ENCODE assay signal across 6 fruit fly cellular contexts in the genomic region with DNA sequence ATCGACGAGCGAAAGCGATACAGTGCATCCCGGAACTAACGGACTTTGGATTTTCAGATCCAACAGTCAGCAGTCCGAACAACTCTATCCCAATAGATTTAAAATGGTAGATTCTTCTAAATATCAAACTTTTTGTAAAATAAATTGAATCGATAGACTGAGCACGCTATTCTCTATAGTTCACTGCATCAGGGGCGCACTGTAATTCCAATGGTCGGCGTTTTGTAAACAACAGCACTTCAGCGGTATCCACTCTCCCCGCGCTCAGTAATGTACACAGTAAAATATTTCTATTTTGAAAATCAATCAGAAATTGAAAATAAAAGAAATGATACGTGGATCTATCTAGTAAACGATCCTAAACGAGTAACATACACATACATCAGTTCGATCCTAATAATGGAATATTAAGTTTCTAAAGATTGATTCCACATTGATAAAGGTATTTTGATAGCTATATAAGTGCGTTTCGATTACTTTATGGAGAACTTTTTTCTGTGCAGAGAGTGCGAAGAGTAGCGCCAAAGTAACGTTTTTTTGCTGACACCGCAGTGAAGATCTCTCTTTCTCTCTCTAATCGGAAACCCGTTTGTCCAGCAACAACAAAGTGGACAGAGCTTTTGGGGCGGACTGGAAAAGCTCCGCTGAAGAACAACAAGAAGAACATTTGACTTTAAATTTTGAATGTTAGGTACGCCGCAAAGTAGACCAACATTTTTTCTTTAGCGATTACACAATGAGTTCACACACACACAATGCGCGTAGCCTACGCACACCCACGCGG.
A peak's percentile ranks its signal among the peaks of the same experiment; 100 is the strongest.
TF ChIP-seq lines count a peak whose summit lies in the region.

No protein-coding gene starts in this region.

- peak; percentile 39 for TF ChIP-seq CTCF in whole organism, embryonic (GFP tag; optimal IDR thresholded peaks at IDR 0.05; lab: Kevin White, UChicago)

TF ChIP-seq in whole organism, 6 proteins besides CTCF, POLR2A, EP300 and RAD21:
- TF ChIP-seq CG8478 (optimal IDR thresholded peaks at IDR 0.05; lab: Kevin White, UChicago) (peak; percentile 15), psq (optimal IDR thresholded peaks at IDR 0.05; lab: Kevin White, UChicago) (no peak), pan (optimal IDR thresholded peaks at IDR 0.05; lab: Kevin White, UChicago) (no peak), usp (GFP tag; optimal IDR thresholded peaks at IDR 0.05; lab: Kevin White, UChicago) (no peak), EcR (GFP tag; optimal IDR thresholded peaks at IDR 0.05; lab: Kevin White, UChicago) (no peak), Dll (optimal IDR thresholded peaks at IDR 0.05; lab: Kevin White, UChicago) (no peak)

TF ChIP-seq in whole organism, adult, 20 proteins besides CTCF, POLR2A, EP300 and RAD21 (continues in another document):
- no peak for TF ChIP-seq cnc (optimal IDR thresholded peaks at IDR 0.05; lab: Kevin White, UChicago)
- peak; percentile 94 for TF ChIP-seq toe (GFP tag; optimal IDR thresholded peaks at IDR 0.05; lab: Kevin White, UChicago)
- peak; percentile 95 for TF ChIP-seq CG7101 (tag; optimal IDR thresholded peaks at IDR 0.05; lab: Kevin White, UChicago)
- peak; percentile 97 for TF ChIP-seq kay (GFP tag; lab: Kevin White, UChicago; ENCODE audit: borderline replicate concordance)
- TF ChIP-seq CG5204 (GFP tag; optimal IDR thresholded peaks at IDR 0.05; lab: Kevin White, UChicago) = peak; percentile 91
- TF ChIP-seq CG1620 (GFP tag; optimal IDR thresholded peaks at IDR 0.05; lab: Kevin White, UChicago) = peak; percentile 89
- peak; percentile 89 for TF ChIP-seq CG14711 (tag; optimal IDR thresholded peaks at IDR 0.05; lab: Kevin White, UChicago)
- peak; percentile 89 for TF ChIP-seq Clk (GFP tag; optimal IDR thresholded peaks at IDR 0.05; lab: Kevin White, UChicago)
- peak; percentile 76 for TF ChIP-seq ovo (GFP tag; optimal IDR thresholded peaks at IDR 0.05; lab: Kevin White, UChicago)
- peak; percentile 86 for TF ChIP-seq cic (GFP tag; optimal IDR thresholded peaks at IDR 0.05; lab: Kevin White, UChicago)
- peak; percentile 92 for TF ChIP-seq CG11617 (GFP tag; optimal IDR thresholded peaks at IDR 0.05; lab: Kevin White, UChicago)
- peak; percentile 99 for TF ChIP-seq tj (GFP tag; optimal IDR thresholded peaks at IDR 0.05; lab: Kevin White, UChicago)
- TF ChIP-seq Crg-1 (GFP tag; optimal IDR thresholded peaks at IDR 0.05; lab: Kevin White, UChicago) = peak; percentile 91
- TF ChIP-seq Hr96 (GFP tag; optimal IDR thresholded peaks at IDR 0.05; lab: Kevin White, UChicago) = peak; percentile 97
- peak; percentile 98 for TF ChIP-seq CG12768 (GFP tag; optimal IDR thresholded peaks at IDR 0.05; lab: Kevin White, UChicago)

TF ChIP-seq in whole organism, embryonic, 481 proteins besides CTCF, POLR2A, EP300 and RAD21 (continues in another document):
- peak; percentile 92 for TF ChIP-seq CG11456 (GFP tag; IDR thresholded peaks at IDR 0.05; lab: Robert Waterston, UW)
- no peak for TF ChIP-seq zen2 (GFP tag; IDR thresholded peaks at IDR 0.05; lab: Robert Waterston, UW; ENCODE audit: partially characterized antibody)
- TF ChIP-seq lola (GFP tag; optimal IDR thresholded peaks at IDR 0.05; lab: Kevin White, UChicago) = peak in 1 of 3 experiments; percentile 55
- peak; percentile 74 for TF ChIP-seq kah (GFP tag; optimal IDR thresholded peaks at IDR 0.05; lab: Kevin White, UChicago)
- peak; percentile 94 for TF ChIP-seq Awh (GFP tag; IDR thresholded peaks at IDR 0.05; lab: Robert Waterston, UW)
- TF ChIP-seq ind (GFP tag; optimal IDR thresholded peaks at IDR 0.05; lab: Kevin White, UChicago) = peak; percentile 95
- no peak for TF ChIP-seq fru (optimal IDR thresholded peaks at IDR 0.05; lab: Kevin White, UChicago)
- peak; percentile 96 for TF ChIP-seq Fer1 (GFP tag; optimal IDR thresholded peaks at IDR 0.05; lab: Kevin White, UChicago)
- peak; percentile 86 for TF ChIP-seq pho (GFP tag; optimal IDR thresholded peaks at IDR 0.05; lab: Kevin White, UChicago)
- peak; percentile 96 for TF ChIP-seq CG17361 (GFP tag; IDR thresholded peaks at IDR 0.05; lab: Robert Waterston, UW)
- TF ChIP-seq CG1603 (tag; optimal IDR thresholded peaks at IDR 0.05; lab: Kevin White, UChicago) = peak; percentile 92
- TF ChIP-seq wek (GFP tag; optimal IDR thresholded peaks at IDR 0.05; lab: Kevin White, UChicago) = peak; percentile 50
- TF ChIP-seq CG2199 (GFP tag; IDR thresholded peaks at IDR 0.05; lab: Robert Waterston, UW) = peak; percentile 90
- peak; percentile 77 for TF ChIP-seq CG31365 (tag; optimal IDR thresholded peaks at IDR 0.05; lab: Kevin White, UChicago)

TF ChIP-seq in whole organism, prepupa, 60 proteins besides CTCF, POLR2A, EP300 and RAD21 (continues in another document):
- TF ChIP-seq net (GFP tag; optimal IDR thresholded peaks at IDR 0.05; lab: Kevin White, UChicago) (peak; percentile 93), OdsH (GFP tag; optimal IDR thresholded peaks at IDR 0.05; lab: Kevin White, UChicago) (peak; percentile 94), CG16779 (tag; optimal IDR thresholded peaks at IDR 0.05; lab: Kevin White, UChicago) (peak; percentile 91), dsx (GFP tag; optimal IDR thresholded peaks at IDR 0.05; lab: Kevin White, UChicago; ENCODE audit: poor library complexity, severe bottlenecking) (peak; percentile 94), vri (GFP tag; optimal IDR thresholded peaks at IDR 0.05; lab: Kevin White, UChicago) (peak; percentile 100), CG6163 (GFP tag; IDR thresholded peaks at IDR 0.05; lab: Robert Waterston, UW) (peak; percentile 98), CG6792 (GFP tag; optimal IDR thresholded peaks at IDR 0.05; lab: Kevin White, UChicago) (peak; percentile 93), svp (GFP tag; lab: Kevin White, UChicago) (peak; percentile 99), pdm3 (GFP tag; optimal IDR thresholded peaks at IDR 0.05; lab: Kevin White, UChicago) (peak; percentile 95), CG11902 (GFP tag; optimal IDR thresholded peaks at IDR 0.05; lab: Kevin White, UChicago) (peak; percentile 95), Hr39 (GFP tag; optimal IDR thresholded peaks at IDR 0.05; lab: Kevin White, UChicago) (peak; percentile 95), dac (GFP tag; optimal IDR thresholded peaks at IDR 0.05; lab: Kevin White, UChicago) (peak; percentile 74), Eip75B (GFP tag; optimal IDR thresholded peaks at IDR 0.05; lab: Kevin White, UChicago) (peak; percentile 98), Ets21C (GFP tag; optimal IDR thresholded peaks at IDR 0.05; lab: Kevin White, UChicago) (peak; percentile 92), CG9139 (GFP tag; optimal IDR thresholded peaks at IDR 0.05; lab: Kevin White, UChicago) (peak; percentile 83), Eip93F (GFP tag; optimal IDR thresholded peaks at IDR 0.05; lab: Kevin White, UChicago) (peak; percentile 86)

TF ChIP-seq in whole organism, pupa, 21 proteins besides CTCF, POLR2A, EP300 and RAD21 (continues in another document):
- peak; percentile 98 for TF ChIP-seq CG4496 (GFP tag; IDR thresholded peaks at IDR 0.05; lab: Robert Waterston, UW)
- TF ChIP-seq CG10348 (GFP tag; IDR thresholded peaks at IDR 0.05; lab: Robert Waterston, UW) = peak; percentile 66
- TF ChIP-seq CG8159 (tag; optimal IDR thresholded peaks at IDR 0.05; lab: Kevin White, UChicago) = peak; percentile 97
- peak; percentile 93 for TF ChIP-seq CG17806 (tag; optimal IDR thresholded peaks at IDR 0.05; lab: Kevin White, UChicago)
- TF ChIP-seq EcR (GFP tag; optimal IDR thresholded peaks at IDR 0.05; lab: Kevin White, UChicago) = peak; percentile 13
- TF ChIP-seq CG8301 (tag; optimal IDR thresholded peaks at IDR 0.05; lab: Kevin White, UChicago) = peak; percentile 94
- peak; percentile 90 for TF ChIP-seq CG12605 (GFP tag; IDR thresholded peaks at IDR 0.05; lab: Robert Waterston, UW)
- peak; percentile 94 for TF ChIP-seq Pif1B (GFP tag; optimal IDR thresholded peaks at IDR 0.05; lab: Kevin White, UChicago)
- TF ChIP-seq rn (GFP tag; IDR thresholded peaks at IDR 0.05; lab: Robert Waterston, UW) = peak; percentile 77
- peak; percentile 98 for TF ChIP-seq fd96Ca (GFP tag; IDR thresholded peaks at IDR 0.05; lab: Robert Waterston, UW)
- peak; percentile 85 for TF ChIP-seq gl (tag; optimal IDR thresholded peaks at IDR 0.05; lab: Kevin White, UChicago)
- TF ChIP-seq Snoo (tag; optimal IDR thresholded peaks at IDR 0.05; lab: Kevin White, UChicago) = peak; percentile 96
- peak; percentile 94 for TF ChIP-seq D1 (tag; optimal IDR thresholded peaks at IDR 0.05; lab: Kevin White, UChicago)
- TF ChIP-seq CG13204 (GFP tag; optimal IDR thresholded peaks at IDR 0.05; lab: Kevin White, UChicago) = peak; percentile 80
- peak; percentile 91 for TF ChIP-seq CG15710 (tag; optimal IDR thresholded peaks at IDR 0.05; lab: Kevin White, UChicago)
- TF ChIP-seq CG34367 (tag; optimal IDR thresholded peaks at IDR 0.05; lab: Kevin White, UChicago) = peak; percentile 90
- TF ChIP-seq Ets98B (GFP tag; IDR thresholded peaks at IDR 0.05; lab: Robert Waterston, UW) = peak; percentile 97
- TF ChIP-seq Pif1A (GFP tag; optimal IDR thresholded peaks at IDR 0.05; lab: Kevin White, UChicago) = peak; percentile 98

TF ChIP-seq in whole organism, wandering third instar larva, 38 proteins besides CTCF, POLR2A, EP300 and RAD21 (continues in another document):
- TF ChIP-seq Hr78 (GFP tag; optimal IDR thresholded peaks at IDR 0.05; lab: Kevin White, UChicago) = no peak
- no peak for TF ChIP-seq usp (GFP tag; optimal IDR thresholded peaks at IDR 0.05; lab: Kevin White, UChicago)
- TF ChIP-seq dsf (GFP tag; optimal IDR thresholded peaks at IDR 0.05; lab: Kevin White, UChicago; ENCODE audit: borderline replicate concordance) = peak; percentile 75
- peak; percentile 96 for TF ChIP-seq CG9705 (GFP tag; optimal IDR thresholded peaks at IDR 0.05; lab: Kevin White, UChicago)
- peak; percentile 89 for TF ChIP-seq Jra (GFP tag; optimal IDR thresholded peaks at IDR 0.05; lab: Kevin White, UChicago)
- TF ChIP-seq pan (optimal IDR thresholded peaks at IDR 0.05; lab: Kevin White, UChicago) = no peak
- peak; percentile 98 for TF ChIP-seq h (GFP tag; optimal IDR thresholded peaks at IDR 0.05; lab: Kevin White, UChicago)
- peak; percentile 82 for TF ChIP-seq Rel (GFP tag; optimal IDR thresholded peaks at IDR 0.05; lab: Kevin White, UChicago)
- peak; percentile 81 for TF ChIP-seq Rel (tag; optimal IDR thresholded peaks at IDR 0.05; lab: Kevin White, UChicago)
- peak; percentile 97 for TF ChIP-seq br (GFP tag; optimal IDR thresholded peaks at IDR 0.05; lab: Kevin White, UChicago)
- TF ChIP-seq Hnf4 (GFP tag; optimal IDR thresholded peaks at IDR 0.05; lab: Kevin White, UChicago) = peak; percentile 96
- TF ChIP-seq Abd-B (GFP tag; optimal IDR thresholded peaks at IDR 0.05; lab: Kevin White, UChicago) = peak; percentile 6
- TF ChIP-seq Sp1 (GFP tag; optimal IDR thresholded peaks at IDR 0.05; lab: Kevin White, UChicago) = peak; percentile 94
- peak; percentile 90 for TF ChIP-seq tai (GFP tag; optimal IDR thresholded peaks at IDR 0.05; lab: Kevin White, UChicago)
- TF ChIP-seq Dfd (GFP tag; optimal IDR thresholded peaks at IDR 0.05; lab: Kevin White, UChicago) = no peak
- no peak for TF ChIP-seq lola (GFP tag; optimal IDR thresholded peaks at IDR 0.05; lab: Kevin White, UChicago)
- TF ChIP-seq CG32264 (GFP tag; optimal IDR thresholded peaks at IDR 0.05; lab: Kevin White, UChicago) = peak; percentile 90
- TF ChIP-seq dl (GFP tag; optimal IDR thresholded peaks at IDR 0.05; lab: Kevin White, UChicago; ENCODE audit: insufficient read depth in 1 of 2, partially characterized antibody in 2 of 2) = peak in 1 of 2 experiments; percentile 81
- peak; percentile 89 for TF ChIP-seq sage (GFP tag; optimal IDR thresholded peaks at IDR 0.05; lab: Kevin White, UChicago)
